Worm (Caenorhabditis elegans) whole organism, young adult: ENCODE results near the gene ubc-26.

Experiments
- C06A6.2 ChIP-seq: fragments of 200-800 bp; sonication (Bioruptor generic); conservative IDR thresholded peaks from 2 replicates; pipeline ENCODE4 v1.3.6; 2022; ENCODE audit warnings: missing genetic modification characterization, missing compliant biosample characterization
- Y56A3A.18 ChIP-seq: fragments of 200-800 bp; sonication (Bioruptor generic); IDR thresholded peaks from 2 replicates; pipeline ENCODE4 v1.3.6; 2022; ENCODE audit warnings: missing genetic modification reagents, missing genetic modification characterization, missing compliant biosample characterization
- ama-1 ChIP-seq, 3 experiments: fragments of 150-350 bp in 1 of 3; sonication (generic microtip) in 2 of 3; optimal IDR thresholded peaks; 2 replicates each; lab custom pipeline; 2014 to 2018; ENCODE audit warnings: missing biosample characterization in 2 of 3, missing genetic modification characterization in 2 of 3, missing genetic modification reagents in 2 of 3
- ceh-79 ChIP-seq: sonication (generic microtip); optimal IDR thresholded peaks from 2 replicates; lab custom pipeline; 2017; ENCODE audit warnings: mild to moderate bottlenecking, missing genetic modification characterization, missing compliant biosample characterization
- ets-4 ChIP-seq: fragments of 200-800 bp; sonication (Bioruptor generic); optimal IDR thresholded peaks from 2 replicates; lab custom pipeline; 2018; ENCODE audit warnings: mild to moderate bottlenecking, missing genetic modification characterization, missing compliant biosample characterization
- lag-1 ChIP-seq: fragments of 200-800 bp; sonication (Bioruptor generic); IDR thresholded peaks from 2 replicates; pipeline ENCODE4 v1.3.6; 2022; ENCODE audit warnings: missing genetic modification reagents, missing genetic modification characterization, missing compliant biosample characterization
- nhr-120 ChIP-seq: fragments of 200-800 bp; sonication (Bioruptor generic); IDR thresholded peaks from 2 replicates; pipeline ENCODE4 v1.3.6; 2022; ENCODE audit warnings: missing genetic modification characterization, missing compliant biosample characterization
- rec-8 ChIP-seq, 2 experiments: sonication (generic microtip); optimal IDR thresholded peaks; 2 replicates each; lab custom pipeline; 2016; ENCODE audit warnings: mild to moderate bottlenecking in 2 of 2, missing genetic modification characterization in 2 of 2, missing genetic modification reagents in 2 of 2, missing genotype in 2 of 2, missing biosample characterization in 1 of 2, missing compliant biosample characterization in 1 of 2, moderate library complexity in 1 of 2
- rpc-1 ChIP-seq, 2 experiments: fragments of 150-350 bp in 1 of 2; sonication (generic microtip) in 1 of 2; optimal IDR thresholded peaks; 2 replicates each; lab custom pipeline; 2014 to 2018; ENCODE audit warnings: missing biosample characterization in 1 of 2, missing genetic modification characterization in 1 of 2, missing genetic modification reagents in 1 of 2, missing genotype in 1 of 2

ce11 chrII:2859873-2860821, 40.0 kb downstream of the ubc-26 start:
- TF ChIP-seq lag-1 (GFP tag; lab: Robert Waterston, UW) (no peak), C06A6.2 (GFP tag; lab: Robert Waterston, UW) (no peak), ceh-79 (tag; lab: Kevin White, UChicago) (peak; percentile 31), Y56A3A.18 (GFP tag; lab: Robert Waterston, UW) (no peak), rec-8 (tag; optimal IDR thresholded peaks at IDR 0.05; lab: Kevin White, UChicago) (peak; percentile 37 to 55), ama-1 (optimal IDR thresholded peaks at IDR 0.05; lab: Kevin White, UChicago) (no peak), ama-1 (GFP tag; optimal IDR thresholded peaks at IDR 0.05; lab: Kevin White, UChicago) (peak in 1 of 2 experiments; percentile 53), nhr-120 (no peak), rpc-1 (optimal IDR thresholded peaks at IDR 0.05; lab: Kevin White, UChicago) (peak; percentile 64), rpc-1 (tag; optimal IDR thresholded peaks at IDR 0.05; lab: Kevin White, UChicago) (peak; percentile 83), ets-4 (GFP tag; lab: Kevin White, UChicago) (no peak)
